Worm (Caenorhabditis elegans) whole organism, late embryonic: ENCODE results near the gene coh-4.

ENCODE experiments used
- C08G9.2 ChIP-seq: sonication (generic microtip); optimal IDR thresholded peaks from 2 replicates; lab custom pipeline; 2016; ENCODE audit warnings: mild to moderate bottlenecking, missing genetic modification characterization, moderate library complexity, missing compliant biosample characterization
- C38D4.7 ChIP-seq: fragments of 200-800 bp; sonication (Bioruptor generic); optimal IDR thresholded peaks from 2 replicates; lab custom pipeline; 2018; ENCODE audit warnings: mild to moderate bottlenecking, missing genetic modification characterization, moderate library complexity, missing compliant biosample characterization
- K09A11.1 ChIP-seq: sonication (generic microtip); optimal IDR thresholded peaks from 2 replicates; lab custom pipeline; 2017; ENCODE audit warnings: antibody characterized with exemption, mild to moderate bottlenecking, missing genetic modification characterization, missing compliant biosample characterization; ENCODE audit not compliant: insufficient read depth
- T23F11.4 ChIP-seq: fragments of 200-800 bp; sonication (Bioruptor generic); optimal IDR thresholded peaks from 2 replicates; lab custom pipeline; 2018; ENCODE audit warnings: mild to moderate bottlenecking, missing genetic modification characterization, missing compliant biosample characterization
- Y22D7AL.16 ChIP-seq: sonication (generic microtip); optimal IDR thresholded peaks from 2 replicates; lab custom pipeline; 2016; ENCODE audit warnings: missing genetic modification characterization, missing compliant biosample characterization
- ceh-14 ChIP-seq: sonication (generic microtip); optimal IDR thresholded peaks from 2 replicates; lab custom pipeline; 2016; ENCODE audit warnings: missing genotype, missing genetic modification characterization, missing compliant biosample characterization
- ceh-18 ChIP-seq: sonication (generic microtip); optimal IDR thresholded peaks from 2 replicates; lab custom pipeline; 2016; ENCODE audit warnings: missing genetic modification characterization, missing compliant biosample characterization
- ceh-22 ChIP-seq: sonication (generic microtip); optimal IDR thresholded peaks from 2 replicates; lab custom pipeline; 2017; ENCODE audit warnings: missing biosample characterization, missing genetic modification characterization
- ceh-24 ChIP-seq: sonication (generic microtip); optimal IDR thresholded peaks from 2 replicates; lab custom pipeline; 2016; ENCODE audit warnings: mild to moderate bottlenecking, missing genetic modification characterization, missing compliant biosample characterization
- ceh-45 ChIP-seq: fragments of 200-800 bp; sonication (Bioruptor generic); IDR thresholded peaks from 2 replicates; pipeline ENCODE4 v1.3.6; 2022; ENCODE audit warnings: missing genetic modification reagents, missing genetic modification characterization, missing compliant biosample characterization
- ceh-48 ChIP-seq: sonication (generic microtip); optimal IDR thresholded peaks from 2 replicates; lab custom pipeline; 2016; ENCODE audit warnings: missing genetic modification characterization, inconsistent platforms, missing compliant biosample characterization
- ceh-6 ChIP-seq: fragments of 200-800 bp; sonication (Bioruptor generic); optimal IDR thresholded peaks from 2 replicates; lab custom pipeline; 2018; ENCODE audit warnings: mild to moderate bottlenecking, missing genetic modification characterization, missing compliant biosample characterization
- ceh-9 ChIP-seq: sonication (generic microtip); optimal IDR thresholded peaks from 2 replicates; lab custom pipeline; 2016; ENCODE audit warnings: mild to moderate bottlenecking, missing genetic modification characterization, inconsistent platforms, missing compliant biosample characterization
- che-1 ChIP-seq: sonication (generic microtip); optimal IDR thresholded peaks from 2 replicates; lab custom pipeline; 2016; ENCODE audit warnings: mild to moderate bottlenecking, missing genetic modification characterization, missing compliant biosample characterization
- dmd-4 ChIP-seq: sonication (generic microtip); optimal IDR thresholded peaks from 2 replicates; lab custom pipeline; 2016; ENCODE audit warnings: borderline replicate concordance, missing genetic modification characterization, missing compliant biosample characterization
- dve-1 ChIP-seq: sonication (generic microtip); optimal IDR thresholded peaks from 2 replicates; lab custom pipeline; 2017; ENCODE audit warnings: antibody characterized with exemption, mild to moderate bottlenecking, missing genetic modification characterization, missing compliant biosample characterization
- elt-2 ChIP-seq: sonication (generic microtip); optimal IDR thresholded peaks from 2 replicates; lab custom pipeline; 2016; ENCODE audit warnings: missing genetic modification reagents, missing genetic modification characterization, missing compliant biosample characterization
- elt-4 ChIP-seq: sonication (generic microtip); optimal IDR thresholded peaks from 2 replicates; lab custom pipeline; 2016; ENCODE audit warnings: missing genetic modification characterization, missing compliant biosample characterization
- ets-4 ChIP-seq: sonication (generic microtip); optimal IDR thresholded peaks from 2 replicates; lab custom pipeline; 2016; ENCODE audit warnings: missing genetic modification characterization, missing compliant biosample characterization
- fkh-10 ChIP-seq: fragments of 150-350 bp; optimal IDR thresholded peaks from 2 replicates; lab custom pipeline; 2014; ENCODE audit warnings: missing biosample characterization, missing genetic modification reagents, missing genetic modification characterization
- gmeb-2 ChIP-seq: sonication (generic microtip); optimal IDR thresholded peaks from 2 replicates; lab custom pipeline; 2016; ENCODE audit warnings: missing genetic modification characterization, inconsistent platforms, missing compliant biosample characterization
- hlh-30 ChIP-seq: sonication (generic microtip); optimal IDR thresholded peaks from 2 replicates; lab custom pipeline; 2017; ENCODE audit warnings: antibody characterized with exemption, missing genetic modification characterization, missing compliant biosample characterization; ENCODE audit not compliant: insufficient read depth
- hlh-6 ChIP-seq: sonication (generic microtip); optimal IDR thresholded peaks from 2 replicates; lab custom pipeline; 2016; ENCODE audit warnings: missing genotype, missing genetic modification characterization, missing compliant biosample characterization
- lim-6 ChIP-seq: sonication (generic microtip); optimal IDR thresholded peaks from 2 replicates; lab custom pipeline; 2016; ENCODE audit warnings: missing genetic modification characterization, missing compliant biosample characterization
- lin-11 ChIP-seq: fragments of 200-800 bp; sonication (Bioruptor generic); optimal IDR thresholded peaks from 2 replicates; lab custom pipeline; 2018; ENCODE audit warnings: mild to moderate bottlenecking, missing genetic modification characterization, missing compliant biosample characterization
- madf-2 ChIP-seq: sonication (generic microtip); optimal IDR thresholded peaks from 2 replicates; lab custom pipeline; 2017; ENCODE audit warnings: missing genetic modification characterization, missing compliant biosample characterization
- nhr-232 ChIP-seq: sonication (generic microtip); optimal IDR thresholded peaks from 2 replicates; lab custom pipeline; 2016; ENCODE audit warnings: missing genetic modification characterization, missing compliant biosample characterization
- npax-4 ChIP-seq: sonication (generic microtip); optimal IDR thresholded peaks from 2 replicates; lab custom pipeline; 2016; ENCODE audit warnings: missing genetic modification characterization, missing compliant biosample characterization
- odd-2 ChIP-seq: sonication (generic microtip); optimal IDR thresholded peaks from 2 replicates; lab custom pipeline; 2017; ENCODE audit warnings: antibody characterized with exemption, mild to moderate bottlenecking, missing genetic modification characterization, missing compliant biosample characterization
- pag-3 ChIP-seq: sonication (generic microtip); optimal IDR thresholded peaks from 2 replicates; lab custom pipeline; 2016; ENCODE audit warnings: missing compliant biosample characterization, missing genetic modification characterization, borderline replicate concordance
- pha-2 ChIP-seq: sonication (generic microtip); optimal IDR thresholded peaks from 2 replicates; lab custom pipeline; 2017; ENCODE audit warnings: mild to moderate bottlenecking, missing genetic modification characterization, missing compliant biosample characterization
- pros-1 ChIP-seq: fragments of 150-350 bp; optimal IDR thresholded peaks from 2 replicates; lab custom pipeline; 2014; ENCODE audit warnings: missing biosample characterization, missing genetic modification reagents, missing genetic modification characterization
- rnt-1 ChIP-seq: sonication (generic microtip); optimal IDR thresholded peaks from 2 replicates; lab custom pipeline; 2016; ENCODE audit warnings: missing genetic modification characterization, missing compliant biosample characterization
- sdc-2 ChIP-seq: sonication (generic microtip); optimal IDR thresholded peaks from 2 replicates; lab custom pipeline; 2016; ENCODE audit warnings: missing genotype, missing genetic modification characterization, missing compliant biosample characterization
- syd-9 ChIP-seq: sonication (generic microtip); optimal IDR thresholded peaks from 2 replicates; lab custom pipeline; 2016; ENCODE audit warnings: mild to moderate bottlenecking, missing genetic modification characterization, moderate library complexity, missing compliant biosample characterization
- tbx-7 ChIP-seq: sonication (generic microtip); optimal IDR thresholded peaks from 2 replicates; lab custom pipeline; 2016; ENCODE audit warnings: missing genotype, missing genetic modification characterization, missing compliant biosample characterization
- unc-3 ChIP-seq, 2 experiments: fragments of 200-800 bp in 1 of 2; sonication (Bioruptor generic) in 1 of 2; sonication (generic microtip) in 1 of 2; conservative IDR thresholded peaks in 1 of 2; optimal IDR thresholded peaks in 1 of 2; 2 replicates each; pipeline versions ENCODE4 v1.3.6 to Lab custom; 2016 to 2022; ENCODE audit warnings: missing compliant biosample characterization in 2 of 2, missing genetic modification characterization in 2 of 2, missing genetic modification reagents in 1 of 2
- unc-42 ChIP-seq: sonication (generic microtip); optimal IDR thresholded peaks from 2 replicates; lab custom pipeline; 2016; ENCODE audit warnings: missing genotype, missing genetic modification characterization, missing compliant biosample characterization
- unc-55 ChIP-seq: sonication (generic microtip); optimal IDR thresholded peaks from 2 replicates; lab custom pipeline; 2017; ENCODE audit warnings: missing biosample characterization, missing genetic modification reagents, missing genetic modification characterization
- unc-86 ChIP-seq: sonication (generic microtip); optimal IDR thresholded peaks from 2 replicates; lab custom pipeline; 2016; ENCODE audit warnings: missing genetic modification characterization, missing compliant biosample characterization
- ztf-16 ChIP-seq: sonication (generic microtip); optimal IDR thresholded peaks from 2 replicates; lab custom pipeline; 2017; ENCODE audit warnings: missing genetic modification characterization, missing compliant biosample characterization

The coh-4 gene

ce11 chrV:4211521-4211920, 36.1 kb upstream of the coh-4 start:
- TF ChIP-seq unc-42 (tag; lab: Kevin White, UChicago) (peak; percentile 54), ets-4 (tag; lab: Kevin White, UChicago) (no peak)

ce11 chrV:4204421-4204820, 29.0 kb upstream of the coh-4 start, which contains the start of gene H43I07.1:
TSS of gene H43I07.1 (plus strand) at chrV:4204721.
- no peak for TF ChIP-seq ceh-48 (tag; lab: Kevin White, UChicago)
- TF ChIP-seq hlh-6 = no peak
- no peak for TF ChIP-seq nhr-232 (tag; lab: Kevin White, UChicago)
- no peak for TF ChIP-seq unc-3 (GFP tag; conservative IDR thresholded peaks at IDR 0.05; lab: Robert Waterston, UW)
- no peak for TF ChIP-seq unc-3 (tag; optimal IDR thresholded peaks at IDR 0.05; lab: Kevin White, UChicago)
- no peak for TF ChIP-seq K09A11.1 (tag; lab: Kevin White, UChicago)
- TF ChIP-seq hlh-30 (tag; lab: Kevin White, UChicago) = no peak
- no peak for TF ChIP-seq C08G9.2 (tag; lab: Kevin White, UChicago)
- TF ChIP-seq madf-2 (tag; lab: Kevin White, UChicago) = no peak
- TF ChIP-seq ceh-22 (tag; lab: Kevin White, UChicago) = no peak
- no peak for TF ChIP-seq odd-2 (tag; lab: Kevin White, UChicago)
- TF ChIP-seq syd-9 (tag; lab: Kevin White, UChicago) = no peak
- no peak for TF ChIP-seq pha-2 (tag; lab: Kevin White, UChicago)
- TF ChIP-seq pros-1 = no peak
- no peak for TF ChIP-seq elt-4 (tag; lab: Kevin White, UChicago)
- no peak for TF ChIP-seq C38D4.7

- TF ChIP-seq dmd-4 (tag; lab: Kevin White, UChicago) (no peak), ceh-24 (no peak), che-1 (no peak), ceh-18 (tag; lab: Kevin White, UChicago) (no peak), syd-9 (tag; lab: Kevin White, UChicago) (no peak), nhr-232 (tag; lab: Kevin White, UChicago) (no peak), T23F11.4 (GFP tag; lab: Kevin White, UChicago) (no peak), unc-55 (GFP tag; lab: Kevin White, UChicago) (no peak), lin-11 (tag; lab: Kevin White, UChicago) (no peak), ceh-9 (tag; lab: Kevin White, UChicago) (no peak)
Measured at ce11 chrV:4199185-4199584, 23.7 kb upstream of the coh-4 start, which contains the start of gene rpac-40. TSS of gene rpac-40 (plus strand) at chrV:4199485.

ce11 chrV:4195283-4195682, 19.8 kb upstream of the coh-4 start, which contains the start of gene algn-5:
TSS of gene algn-5 (plus strand) at chrV:4195577.
- no peak for TF ChIP-seq ceh-14
- TF ChIP-seq Y22D7AL.16 (tag; lab: Kevin White, UChicago) = no peak
- TF ChIP-seq tbx-7 = no peak
- TF ChIP-seq C38D4.7 = no peak
- no peak for TF ChIP-seq odd-2 (tag; lab: Kevin White, UChicago)
- TF ChIP-seq, all 69 proteins: peak for 0

- TF ChIP-seq nhr-232 (tag; lab: Kevin White, UChicago) (no peak), tbx-7 (no peak), dmd-4 (tag; lab: Kevin White, UChicago) (no peak), ceh-6 (GFP tag; lab: Kevin White, UChicago) (peak; percentile 30), elt-2 (tag; lab: Kevin White, UChicago) (peak; percentile 83), fkh-10 (GFP tag; lab: Kevin White, UChicago) (peak; percentile 8), C08G9.2 (tag; lab: Kevin White, UChicago) (peak; percentile 2), lin-11 (tag; lab: Kevin White, UChicago) (no peak), rnt-1 (tag; lab: Kevin White, UChicago) (peak; percentile 50), lim-6 (tag; lab: Kevin White, UChicago) (no peak), pha-2 (tag; lab: Kevin White, UChicago) (no peak), odd-2 (tag; lab: Kevin White, UChicago) (no peak), ztf-16 (peak; percentile 12), ceh-9 (tag; lab: Kevin White, UChicago) (no peak), sdc-2 (tag; lab: Kevin White, UChicago) (peak; percentile 25), unc-86 (tag; lab: Kevin White, UChicago) (peak; percentile 53), dve-1 (tag; lab: Kevin White, UChicago) (peak; percentile 61), gmeb-2 (tag; lab: Kevin White, UChicago) (peak; percentile 11), npax-4 (tag; lab: Kevin White, UChicago) (no peak), ceh-18 (tag; lab: Kevin White, UChicago) (peak; percentile 63), ceh-45 (GFP tag; lab: Robert Waterston, UW) (no peak), pag-3 (tag; lab: Kevin White, UChicago) (no peak), pros-1 (no peak)
Measured at ce11 chrV:4194587-4195211, 19.3 kb upstream of the coh-4 start, which contains the start of gene Y45G5AM.9. TSS of gene Y45G5AM.9 (minus strand) at chrV:4194637.
